Fruit fly (Drosophila melanogaster) Kc167 (cell line): ENCODE results near the gene Lon.

Experiments
- Sin3A ChIP-seq: fragments of >200 bp; optimal IDR thresholded peaks from 2 replicates; lab custom pipeline; 2018; ENCODE audit warnings: missing external identifiers
- h ChIP-seq: fragments of >200 bp; optimal IDR thresholded peaks from 3 replicates; lab custom pipeline; 2018; ENCODE audit warnings: missing external identifiers
- insv ChIP-seq: fragments of >200 bp; optimal IDR thresholded peaks from 3 replicates; lab custom pipeline; 2018; ENCODE audit warnings: missing external identifiers
- psq ChIP-seq: fragments of >200 bp; optimal IDR thresholded peaks from 2 replicates; lab custom pipeline; 2017; ENCODE audit warnings: missing external identifiers
- ttk ChIP-seq: sonication (Bioruptor generic); optimal IDR thresholded peaks from 2 replicates; lab custom pipeline; 2017; ENCODE audit warnings: missing external identifiers

- TF ChIP-seq psq, result no peak
- no peak for TF ChIP-seq ttk (lab: Kevin White, UChicago)
- TF ChIP-seq Sin3A, result no peak
- no peak for TF ChIP-seq insv (lab: Kevin White, UChicago)
- no peak for TF ChIP-seq h (lab: Kevin White, UChicago)
Measured at dm6 chr3L:19642448-19643020, 30.5 kb upstream of the Lon start, which contains the start of gene Rnf146.
